Fruit fly (Drosophila melanogaster) S2 (cell line): ENCODE measurements around the gene CG32633.

Experiments used
- CG8478 ChIP-seq: fragments of >200 bp; optimal IDR thresholded peaks from 2 replicates; lab custom pipeline; 2018
- CTCF ChIP-seq, 2 experiments: fragments of >200 bp; optimal IDR thresholded peaks; 2 replicates each; lab custom pipeline; 2018

- no peak for TF ChIP-seq CTCF (optimal IDR thresholded peaks at IDR 0.05; lab: Kevin White, UChicago)
- no peak for TF ChIP-seq CG8478 (lab: Kevin White, UChicago)
These were observed 43.9 kb downstream of the CG32633 start, which contains the start of gene CG11178 for dm6 chrX:13605381-13605780.
